Worm (Caenorhabditis elegans) whole organism, early embryonic: ENCODE data around the gene str-226.
"Not testable (repeated sequence)": the region's sequence is repeated elsewhere in the genome, so short reads cannot be mapped to it uniquely, and the experiment has no call there.

Experiments used
- B0310.2 ChIP-seq: sonication (generic microtip); optimal IDR thresholded peaks from 2 replicates; lab custom pipeline; 2016; ENCODE audit warnings: mild to moderate bottlenecking, missing genetic modification characterization, missing compliant biosample characterization
- F13C5.2 ChIP-seq: sonication (generic microtip); optimal IDR thresholded peaks from 2 replicates; lab custom pipeline; 2017; ENCODE audit warnings: mild to moderate bottlenecking, missing genetic modification characterization, inconsistent platforms, missing compliant biosample characterization
- aly-1 ChIP-seq: sonication (generic microtip); optimal IDR thresholded peaks from 2 replicates; lab custom pipeline; 2016; ENCODE audit warnings: missing genetic modification characterization, missing compliant biosample characterization
- ama-1 ChIP-seq: fragments of 150-350 bp; optimal IDR thresholded peaks from 2 replicates; lab custom pipeline; 2014
- ceh-13 ChIP-seq: fragments of 200-800 bp; sonication (Bioruptor generic); optimal IDR thresholded peaks from 2 replicates; lab custom pipeline; 2018; ENCODE audit warnings: mild to moderate bottlenecking, missing genetic modification characterization, missing compliant biosample characterization
- ceh-36 ChIP-seq: sonication (generic microtip); optimal IDR thresholded peaks from 2 replicates; lab custom pipeline; 2016; ENCODE audit warnings: missing genetic modification characterization, inconsistent platforms, missing compliant biosample characterization
- ets-7 ChIP-seq: sonication (generic microtip); optimal IDR thresholded peaks from 2 replicates; lab custom pipeline; 2016; ENCODE audit warnings: missing genotype, missing genetic modification characterization, missing compliant biosample characterization
- flt-1 ChIP-seq: fragments of 200-800 bp; sonication (Bioruptor generic); IDR thresholded peaks from 2 replicates; pipeline ENCODE4 v1.3.6; 2022; ENCODE audit warnings: missing genetic modification characterization, missing compliant biosample characterization
- hmbx-1 ChIP-seq: sonication (generic microtip); optimal IDR thresholded peaks from 2 replicates; lab custom pipeline; 2016; ENCODE audit warnings: mild to moderate bottlenecking, missing genetic modification characterization, missing compliant biosample characterization
- hmg-4 ChIP-seq: fragments of 200-800 bp; sonication (Bioruptor generic); optimal IDR thresholded peaks from 2 replicates; lab custom pipeline; 2018; ENCODE audit warnings: mild to moderate bottlenecking, missing genetic modification characterization, missing compliant biosample characterization
- hnd-1 ChIP-seq: sonication (generic microtip); optimal IDR thresholded peaks from 2 replicates; lab custom pipeline; 2016; ENCODE audit warnings: missing genetic modification characterization, missing compliant biosample characterization
- pes-1 ChIP-seq: fragments of 200-800 bp; sonication (Bioruptor generic); IDR thresholded peaks from 2 replicates; pipeline ENCODE4 v1.3.6; 2022; ENCODE audit warnings: missing genetic modification reagents, missing genetic modification characterization, missing compliant biosample characterization
- scrt-1 ChIP-seq: fragments of 200-800 bp; sonication (Bioruptor generic); IDR thresholded peaks from 2 replicates; pipeline ENCODE4 v1.3.6; 2022; ENCODE audit warnings: missing genetic modification characterization, missing compliant biosample characterization
- sea-1 ChIP-seq: fragments of 200-800 bp; sonication (Bioruptor generic); conservative IDR thresholded peaks from 2 replicates; pipeline ENCODE4 v1.3.6; 2022; ENCODE audit warnings: missing genetic modification characterization, missing compliant biosample characterization
- tbx-11 ChIP-seq: fragments of 200-800 bp; sonication (Bioruptor generic); IDR thresholded peaks from 2 replicates; pipeline ENCODE4 v1.3.6; 2022; ENCODE audit warnings: missing genetic modification characterization, missing compliant biosample characterization
- tbx-37 ChIP-seq: fragments of 200-800 bp; sonication (Bioruptor generic); conservative IDR thresholded peaks from 2 replicates; pipeline ENCODE4 v1.3.6; 2022; ENCODE audit warnings: missing genetic modification reagents, missing genetic modification characterization, missing compliant biosample characterization
- tra-4 ChIP-seq: sonication (generic microtip); optimal IDR thresholded peaks from 2 replicates; lab custom pipeline; 2017; ENCODE audit warnings: missing genetic modification characterization, missing compliant biosample characterization

The str-226 gene

DNA sequence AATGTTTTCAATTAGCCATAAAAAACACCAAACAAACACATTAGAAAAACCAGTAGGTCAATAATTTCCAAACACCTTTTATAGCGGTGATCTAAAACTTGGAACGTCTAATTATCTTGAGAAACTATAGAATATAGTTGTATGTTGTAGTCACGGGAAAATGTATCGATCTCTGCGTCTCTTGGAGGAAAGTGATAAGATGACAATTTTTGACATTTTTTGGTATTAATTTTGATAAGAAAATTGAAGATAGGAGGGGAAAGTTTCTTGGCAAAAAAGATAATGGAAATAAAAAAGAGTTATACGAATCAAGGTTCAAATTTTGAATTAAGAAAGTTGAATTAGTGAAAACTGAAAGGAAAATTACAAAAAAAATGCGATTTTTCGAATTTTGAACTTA is 6.7 kb upstream of the str-226 start:
- TF ChIP-seq F13C5.2 (tag; lab: Kevin White, UChicago) (no peak), ceh-13 (GFP tag; lab: Kevin White, UChicago) (no peak), ceh-36 (tag; lab: Kevin White, UChicago) (no peak), sea-1 (GFP tag; lab: Robert Waterston, UW) (no peak), aly-1 (no peak), ets-7 (tag; lab: Kevin White, UChicago) (no peak), tbx-11 (GFP tag; lab: Robert Waterston, UW) (no peak), hmbx-1 (tag; lab: Kevin White, UChicago) (no peak), tra-4 (tag; lab: Kevin White, UChicago) (no peak), scrt-1 (no peak), ama-1 (no peak), tbx-37 (GFP tag; lab: Robert Waterston, UW) (no peak), B0310.2 (no peak), hmg-4 (GFP tag; lab: Kevin White, UChicago) (no peak)

DNA sequence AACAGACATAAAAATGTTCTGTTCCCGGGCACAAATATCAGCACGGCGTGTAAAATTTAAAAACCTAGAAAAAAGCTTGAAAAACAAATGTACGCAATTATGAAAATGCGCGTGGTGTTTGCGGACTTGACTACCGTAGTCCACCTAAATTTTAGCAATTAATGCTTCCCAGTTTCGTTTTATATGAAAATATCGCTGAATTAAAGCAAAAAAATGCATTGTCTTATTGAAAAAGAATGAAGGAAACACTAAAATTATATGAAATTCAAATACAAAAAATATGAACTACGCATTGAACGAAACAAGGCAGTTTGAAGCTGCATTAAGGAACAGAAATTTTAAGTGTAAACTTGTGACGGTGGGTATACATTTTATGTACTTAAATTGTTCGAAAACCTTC is 6.2 kb upstream of the str-226 start, which contains the start of gene ugt-64:
TSS of gene ugt-64 (minus strand) at position 101 of the 400 bp plus-strand sequence.
- not testable (repeated sequence) for TF ChIP-seq sea-1 (GFP tag; lab: Robert Waterston, UW); hmbx-1 (tag; lab: Kevin White, UChicago); ceh-36 (tag; lab: Kevin White, UChicago)

DNA sequence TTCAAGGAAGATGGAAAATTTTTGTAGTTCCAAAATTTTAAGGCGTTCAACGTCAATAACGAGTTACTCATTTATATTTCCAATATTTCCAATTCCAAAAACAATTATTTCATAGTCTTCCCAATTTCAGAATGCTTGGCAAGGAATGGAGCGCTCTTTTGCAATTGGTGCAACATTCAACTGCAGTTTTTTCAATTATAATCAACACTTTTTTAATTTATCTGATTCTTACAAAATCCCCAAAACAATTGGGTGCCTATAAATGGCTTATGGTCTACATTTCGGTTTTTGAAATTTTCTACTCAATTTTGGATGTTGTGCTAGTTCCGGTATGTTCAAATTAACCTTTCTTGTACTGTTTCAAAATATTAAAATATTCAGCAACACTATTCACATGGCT is 4.8 kb upstream of the str-226 start, which contains the start of gene str-225:
TSS of gene str-225 (plus strand) at position 132 of the 400 bp plus-strand sequence.
- TF ChIP-seq B0310.2 (no peak), flt-1 (GFP tag; lab: Robert Waterston, UW) (no peak), F13C5.2 (tag; lab: Kevin White, UChicago) (no peak), hmg-4 (GFP tag; lab: Kevin White, UChicago) (no peak), tra-4 (tag; lab: Kevin White, UChicago) (no peak), tbx-11 (GFP tag; lab: Robert Waterston, UW) (no peak), sea-1 (GFP tag; lab: Robert Waterston, UW) (no peak), ets-7 (tag; lab: Kevin White, UChicago) (no peak), hnd-1 (tag; lab: Kevin White, UChicago) (no peak), pes-1 (GFP tag; lab: Robert Waterston, UW) (no peak), ama-1 (no peak), aly-1 (no peak), ceh-13 (GFP tag; lab: Kevin White, UChicago) (no peak)

DNA sequence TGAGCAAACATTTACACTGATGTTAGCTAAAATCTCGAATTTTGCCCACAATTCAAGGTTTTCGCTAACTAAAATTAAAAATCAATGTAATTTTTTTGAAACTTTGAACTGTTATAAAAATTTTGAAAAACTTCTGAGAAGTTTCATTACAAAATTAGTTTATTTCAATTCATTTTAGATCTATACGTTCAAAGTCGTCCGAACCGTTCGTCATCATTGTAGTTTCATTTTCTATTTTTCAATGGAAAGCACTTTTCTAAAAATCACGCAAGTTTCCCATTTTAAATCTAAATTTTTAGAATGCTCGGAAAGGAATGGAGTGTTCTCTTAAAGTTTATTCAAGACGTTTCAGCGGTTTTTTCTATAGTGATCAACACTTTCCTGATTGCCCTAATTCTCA is 2.6 kb upstream of the str-226 start, which contains the start of gene str-228:
TSS of gene str-228 (plus strand) at position 301 of the 400 bp plus-strand sequence.
- TF ChIP-seq ceh-13 (GFP tag; lab: Kevin White, UChicago), result no peak
- no peak for TF ChIP-seq sea-1 (GFP tag; lab: Robert Waterston, UW)
- TF ChIP-seq F13C5.2 (tag; lab: Kevin White, UChicago), result no peak
- no peak for TF ChIP-seq pes-1 (GFP tag; lab: Robert Waterston, UW)

DNA sequence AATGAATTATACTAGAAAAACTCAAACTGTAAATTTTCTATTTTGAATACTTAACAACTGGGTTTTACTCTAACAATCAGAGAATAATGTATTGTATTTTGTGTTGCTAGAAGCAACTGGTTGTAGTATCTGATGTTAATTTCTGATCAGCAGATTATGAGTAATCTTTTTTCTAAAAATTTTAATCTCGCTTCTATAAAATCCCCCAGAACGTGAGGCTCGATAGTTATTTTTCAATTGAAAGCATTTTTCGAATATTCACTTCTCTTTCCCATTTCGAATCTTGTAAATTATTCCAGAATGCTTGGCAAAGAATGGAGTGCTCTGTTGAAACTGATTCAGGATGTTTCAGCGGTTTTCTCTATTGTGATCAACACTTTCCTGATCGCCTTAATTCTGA is 5.4 kb downstream of the str-226 start, which contains the start of gene str-227:
TSS of gene str-227 (plus strand) at position 301 of the 400 bp plus-strand sequence.
- TF ChIP-seq tbx-37 (GFP tag; lab: Robert Waterston, UW) (no peak), F13C5.2 (tag; lab: Kevin White, UChicago) (no peak), hmg-4 (GFP tag; lab: Kevin White, UChicago) (no peak), hnd-1 (tag; lab: Kevin White, UChicago) (no peak), scrt-1 (no peak), tra-4 (tag; lab: Kevin White, UChicago) (no peak), flt-1 (GFP tag; lab: Robert Waterston, UW) (no peak), ceh-36 (tag; lab: Kevin White, UChicago) (no peak), hmbx-1 (tag; lab: Kevin White, UChicago) (no peak), tbx-11 (GFP tag; lab: Robert Waterston, UW) (no peak), ets-7 (tag; lab: Kevin White, UChicago) (no peak), ama-1 (no peak)

DNA sequence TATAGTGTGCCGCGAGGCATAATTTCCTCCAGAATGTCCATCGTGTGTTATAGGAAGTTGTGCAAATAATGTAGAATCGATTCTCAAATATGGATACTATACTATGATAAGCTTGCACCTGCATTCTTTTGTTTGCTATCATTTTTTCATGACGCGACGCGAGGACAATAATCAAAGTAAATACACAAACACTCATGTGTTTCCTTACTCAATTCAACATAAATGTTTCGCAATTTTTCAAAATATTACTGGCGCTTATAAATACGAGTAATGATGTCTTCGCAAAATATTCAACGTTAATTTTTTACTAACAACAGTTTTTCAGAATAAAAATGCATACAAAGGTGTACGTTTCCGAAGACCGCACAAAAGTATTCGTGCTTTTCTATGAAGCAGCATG is 10.8 kb downstream of the str-226 start, which contains the start of gene irg-1:
TSS of gene irg-1 (plus strand) at position 326 of the 400 bp plus-strand sequence.
- TF ChIP-seq B0310.2, result no peak
- TF ChIP-seq flt-1 (GFP tag; lab: Robert Waterston, UW), result no peak
- TF ChIP-seq tbx-11 (GFP tag; lab: Robert Waterston, UW), result no peak
- no peak for TF ChIP-seq ceh-13 (GFP tag; lab: Kevin White, UChicago)
- no peak for TF ChIP-seq ets-7 (tag; lab: Kevin White, UChicago)
- TF ChIP-seq hnd-1 (tag; lab: Kevin White, UChicago), result no peak
- TF ChIP-seq pes-1 (GFP tag; lab: Robert Waterston, UW), result no peak
- no peak for TF ChIP-seq hmg-4 (GFP tag; lab: Kevin White, UChicago)
- no peak for TF ChIP-seq hmbx-1 (tag; lab: Kevin White, UChicago)
- no peak for TF ChIP-seq tbx-37 (GFP tag; lab: Robert Waterston, UW)

DNA sequence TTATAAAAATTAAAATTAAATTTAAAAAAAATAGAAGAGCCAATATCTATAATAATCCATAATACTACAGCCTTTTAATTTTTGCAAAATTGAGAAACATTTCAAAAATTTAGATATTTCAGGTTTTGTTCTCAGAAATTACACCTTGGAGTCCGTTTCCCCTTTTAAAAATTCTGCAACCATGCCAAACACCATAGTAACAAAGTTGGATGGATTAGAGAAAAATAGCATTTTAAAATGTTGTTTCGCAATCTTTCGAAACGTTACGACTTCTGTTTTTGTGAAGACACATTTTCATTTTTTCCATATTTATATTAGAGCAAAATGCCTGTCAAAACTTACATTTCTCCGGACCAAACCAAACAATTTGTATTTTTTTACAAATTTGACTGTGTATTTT is 12.5 kb downstream of the str-226 start, which contains the start of gene T24A6.7:
TSS of gene T24A6.7 (plus strand) at position 301 of the 400 bp plus-strand sequence.
- no peak for TF ChIP-seq F13C5.2 (tag; lab: Kevin White, UChicago)
- TF ChIP-seq aly-1, result no peak
- TF ChIP-seq tbx-11 (GFP tag; lab: Robert Waterston, UW), result no peak
- TF ChIP-seq hmbx-1 (tag; lab: Kevin White, UChicago), result no peak
- TF ChIP-seq tra-4 (tag; lab: Kevin White, UChicago), result no peak
- no peak for TF ChIP-seq hmg-4 (GFP tag; lab: Kevin White, UChicago)
- no peak for TF ChIP-seq ceh-13 (GFP tag; lab: Kevin White, UChicago)
- TF ChIP-seq ets-7 (tag; lab: Kevin White, UChicago), result no peak
- TF ChIP-seq ceh-36 (tag; lab: Kevin White, UChicago), result no peak
- TF ChIP-seq pes-1 (GFP tag; lab: Robert Waterston, UW), result no peak
- TF ChIP-seq scrt-1, result no peak
- TF ChIP-seq sea-1 (GFP tag; lab: Robert Waterston, UW), result no peak
- no peak for TF ChIP-seq hnd-1 (tag; lab: Kevin White, UChicago)
- TF ChIP-seq ama-1, result no peak
